Fruit fly (Drosophila melanogaster): ENCODE data around the gene plh.

plh gene

DNA sequence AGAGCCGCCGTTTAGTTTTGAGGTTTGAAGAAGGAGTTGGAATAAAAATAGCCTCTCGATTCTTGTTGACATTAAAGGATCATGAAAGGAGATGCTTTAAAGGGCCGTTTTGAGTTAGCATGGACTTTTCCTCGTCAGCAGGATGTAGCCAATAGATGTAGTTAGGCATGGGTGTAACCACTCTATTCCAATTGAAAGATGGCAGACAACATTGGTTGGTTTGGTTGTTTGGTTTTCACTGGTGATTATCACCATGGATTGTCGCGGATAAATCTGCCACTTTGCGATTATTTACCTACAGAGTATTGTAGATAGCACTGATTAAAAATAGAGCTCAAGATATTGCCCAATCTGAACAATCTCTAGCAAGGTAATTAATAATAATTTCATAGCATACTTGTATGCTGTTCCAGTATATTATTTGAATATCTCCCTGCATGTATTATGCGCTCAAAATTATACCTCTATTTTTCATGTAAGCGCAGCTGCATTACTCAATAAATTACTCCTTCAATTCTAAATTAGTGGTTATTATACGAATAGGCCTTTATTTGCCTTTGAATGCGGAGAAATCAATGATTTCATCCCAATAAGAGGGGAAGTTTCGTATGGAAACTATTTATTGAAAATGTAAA is 37.8 kb downstream of the plh start:
- TF ChIP-seq CG10348 (GFP tag; IDR thresholded peaks at IDR 0.05) (no peak), CG14655 (GFP tag; optimal IDR thresholded peaks at IDR 0.05) (no peak), Pif1B (GFP tag; optimal IDR thresholded peaks at IDR 0.05) (no peak), CG12605 (GFP tag; IDR thresholded peaks at IDR 0.05) (no peak), CG8159 (tag; optimal IDR thresholded peaks at IDR 0.05) (no peak), CG9948 (tag; optimal IDR thresholded peaks at IDR 0.05) (no peak), CG8301 (tag; optimal IDR thresholded peaks at IDR 0.05) (no peak), D1 (tag; optimal IDR thresholded peaks at IDR 0.05) (no peak), Ets98B (GFP tag; IDR thresholded peaks at IDR 0.05) (no peak), CG34367 (tag; optimal IDR thresholded peaks at IDR 0.05) (no peak), CG4496 (GFP tag; IDR thresholded peaks at IDR 0.05) (no peak), CG13204 (GFP tag; optimal IDR thresholded peaks at IDR 0.05) (no peak), rn (GFP tag; IDR thresholded peaks at IDR 0.05) (no peak), EcR (GFP tag; optimal IDR thresholded peaks at IDR 0.05) (no peak), CG15710 (tag; optimal IDR thresholded peaks at IDR 0.05) (no peak), CG32121 (GFP tag; IDR thresholded peaks at IDR 0.05) (no peak), fd96Ca (GFP tag; IDR thresholded peaks at IDR 0.05) (no peak)

DNA sequence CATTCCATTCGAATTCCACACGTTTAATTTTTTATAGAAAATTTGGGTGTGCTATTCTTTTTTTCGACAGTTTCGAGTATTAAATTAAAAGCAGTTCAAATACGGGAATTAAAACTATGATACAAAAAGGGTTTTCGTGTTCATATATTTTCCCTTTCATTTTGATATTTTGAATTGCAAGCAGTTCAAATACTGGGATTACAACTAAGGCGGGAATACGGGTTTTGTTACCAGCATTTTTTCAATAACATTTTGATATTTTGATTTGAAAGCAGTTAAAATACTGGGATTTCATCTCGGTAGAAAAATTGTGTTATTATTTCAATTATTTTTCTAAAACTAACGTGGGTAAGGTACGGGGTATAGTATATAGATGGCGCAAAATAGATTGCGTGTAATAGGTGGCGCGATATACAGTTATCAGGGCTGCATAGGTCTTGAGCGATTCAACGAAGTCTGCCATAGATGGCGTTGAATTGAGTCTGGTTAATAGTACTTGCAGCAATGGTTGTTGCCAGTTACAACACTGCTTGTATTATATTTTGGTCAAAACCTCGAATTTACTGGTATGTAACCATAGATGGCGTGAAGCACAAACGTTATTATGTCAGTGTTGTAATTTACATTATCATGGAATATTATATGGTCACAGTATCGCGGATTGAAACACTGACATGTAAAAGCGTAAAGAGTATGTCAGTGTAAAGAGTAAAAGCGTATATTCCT is 40.3 kb downstream of the plh start:
- TF ChIP-seq Pif1A (GFP tag; optimal IDR thresholded peaks at IDR 0.05) (no peak), CG13204 (GFP tag; optimal IDR thresholded peaks at IDR 0.05) (no peak), CG15710 (tag; optimal IDR thresholded peaks at IDR 0.05) (no peak), gl (tag; optimal IDR thresholded peaks at IDR 0.05) (no peak), CG14655 (GFP tag; optimal IDR thresholded peaks at IDR 0.05) (no peak), CG10348 (GFP tag; IDR thresholded peaks at IDR 0.05) (no peak), EcR (GFP tag; optimal IDR thresholded peaks at IDR 0.05) (peak; percentile 10), CG8301 (tag; optimal IDR thresholded peaks at IDR 0.05) (no peak), rn (GFP tag; IDR thresholded peaks at IDR 0.05) (no peak), CG32121 (GFP tag; IDR thresholded peaks at IDR 0.05) (no peak), D1 (tag; optimal IDR thresholded peaks at IDR 0.05) (peak; percentile 79), CG9948 (tag; optimal IDR thresholded peaks at IDR 0.05) (no peak), CG17806 (tag; optimal IDR thresholded peaks at IDR 0.05) (no peak), Ets98B (GFP tag; IDR thresholded peaks at IDR 0.05) (no peak), CG12605 (GFP tag; IDR thresholded peaks at IDR 0.05) (no peak), Pif1B (GFP tag; optimal IDR thresholded peaks at IDR 0.05) (no peak), CG4496 (GFP tag; IDR thresholded peaks at IDR 0.05) (no peak), Snoo (tag; optimal IDR thresholded peaks at IDR 0.05) (no peak)

DNA sequence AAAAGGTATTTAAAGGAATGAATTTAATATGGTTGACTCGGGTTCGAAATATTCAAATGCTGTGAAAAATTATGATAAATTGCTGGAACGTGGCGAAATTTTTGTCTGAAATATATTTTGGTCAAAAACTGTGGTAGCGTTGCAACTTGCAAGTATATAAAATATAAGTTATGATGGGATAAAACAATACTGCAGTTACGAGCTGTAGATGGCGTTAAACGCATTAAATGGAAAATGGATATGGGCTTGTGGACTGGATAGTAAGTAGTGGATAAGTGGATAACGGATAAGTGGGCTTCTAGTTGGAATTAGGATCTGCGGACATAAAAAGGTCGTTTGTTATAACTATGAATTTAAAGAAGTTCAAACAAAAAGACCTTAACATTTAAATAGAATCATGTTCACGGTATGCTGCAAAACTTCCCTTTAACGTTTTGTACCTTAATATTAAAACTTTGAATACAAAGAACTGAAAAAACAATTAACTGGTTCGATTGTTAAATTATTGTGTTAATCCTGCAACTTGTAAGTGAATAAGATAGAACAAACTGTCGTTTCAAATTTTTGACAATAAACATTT is 41.5 kb downstream of the plh start:
- TF ChIP-seq Ets98B (GFP tag; IDR thresholded peaks at IDR 0.05) (no peak), CG10348 (GFP tag; IDR thresholded peaks at IDR 0.05) (no peak), EcR (GFP tag; optimal IDR thresholded peaks at IDR 0.05) (no peak), Pif1B (GFP tag; optimal IDR thresholded peaks at IDR 0.05) (no peak), fd96Ca (GFP tag; IDR thresholded peaks at IDR 0.05) (no peak), Pif1A (GFP tag; optimal IDR thresholded peaks at IDR 0.05) (no peak), CG4496 (GFP tag; IDR thresholded peaks at IDR 0.05) (no peak), CG34367 (tag; optimal IDR thresholded peaks at IDR 0.05) (no peak), CG17806 (tag; optimal IDR thresholded peaks at IDR 0.05) (no peak), CG12605 (GFP tag; IDR thresholded peaks at IDR 0.05) (no peak), D1 (tag; optimal IDR thresholded peaks at IDR 0.05) (no peak), CG9948 (tag; optimal IDR thresholded peaks at IDR 0.05) (no peak), Snoo (tag; optimal IDR thresholded peaks at IDR 0.05) (no peak), gl (tag; optimal IDR thresholded peaks at IDR 0.05) (no peak), CG8301 (tag; optimal IDR thresholded peaks at IDR 0.05) (no peak), CG15710 (tag; optimal IDR thresholded peaks at IDR 0.05) (no peak), rn (GFP tag; IDR thresholded peaks at IDR 0.05) (no peak), CG32121 (GFP tag; IDR thresholded peaks at IDR 0.05) (no peak)

- TF ChIP-seq Pif1A (GFP tag; optimal IDR thresholded peaks at IDR 0.05), result peak; percentile 39
- no peak for TF ChIP-seq CG32121 (GFP tag; IDR thresholded peaks at IDR 0.05)
- peak; percentile 62; the same call in 2 of the 3 replicates for TF ChIP-seq CG4496 (GFP tag; IDR thresholded peaks at IDR 0.05)
- TF ChIP-seq D1 (tag; optimal IDR thresholded peaks at IDR 0.05), result no peak
- TF ChIP-seq CG13204 (GFP tag; optimal IDR thresholded peaks at IDR 0.05), result no peak
- peak; percentile 46 for TF ChIP-seq Ets98B (GFP tag; IDR thresholded peaks at IDR 0.05)
- peak; percentile 25 for TF ChIP-seq CG8159 (tag; optimal IDR thresholded peaks at IDR 0.05)
- peak; percentile 45 for TF ChIP-seq CG14655 (GFP tag; optimal IDR thresholded peaks at IDR 0.05)
- no peak for TF ChIP-seq rn (GFP tag; IDR thresholded peaks at IDR 0.05)
- no peak for TF ChIP-seq EcR (GFP tag; optimal IDR thresholded peaks at IDR 0.05)
- no peak for TF ChIP-seq Snoo (tag; optimal IDR thresholded peaks at IDR 0.05)
- peak; percentile 46 for TF ChIP-seq CG8301 (tag; optimal IDR thresholded peaks at IDR 0.05)
- TF ChIP-seq Pif1B (GFP tag; optimal IDR thresholded peaks at IDR 0.05), result peak; percentile 34
- no peak for TF ChIP-seq CG15710 (tag; optimal IDR thresholded peaks at IDR 0.05)
Observed at dm6 chr3R:4967281-4967680, 43.5 kb downstream of the plh start.

- peak; percentile 94 for TF ChIP-seq EcR (GFP tag; optimal IDR thresholded peaks at IDR 0.05)
- no peak for TF ChIP-seq D1 (tag; optimal IDR thresholded peaks at IDR 0.05)
- no peak for TF ChIP-seq CG8301 (tag; optimal IDR thresholded peaks at IDR 0.05)
- no peak for TF ChIP-seq CG8159 (tag; optimal IDR thresholded peaks at IDR 0.05)
- peak; percentile 35 for TF ChIP-seq CG13204 (GFP tag; optimal IDR thresholded peaks at IDR 0.05)
- TF ChIP-seq gl (tag; optimal IDR thresholded peaks at IDR 0.05), result no peak
Observed at dm6 chr3R:4966246-4966937, 44.4 kb downstream of the plh start.
